Worm (Caenorhabditis elegans): ENCODE measurements around the gene str-30.

Gene str-30

ce11 chrV:3739302-3739701 lies 14.4 kb downstream of the str-30 start, which contains the start of gene hpo-36 (continued):
- TF ChIP-seq ceh-63 (GFP tag; optimal IDR thresholded peaks at IDR 0.05) (no peak), lin-13 (GFP tag; optimal IDR thresholded peaks at IDR 0.05) (no peak)

- peak; percentile 40 for TF ChIP-seq nhr-90 (tag; optimal IDR thresholded peaks at IDR 0.05; ENCODE audit: poor library complexity)
- TF ChIP-seq pax-3 (tag; optimal IDR thresholded peaks at IDR 0.05): no peak
- no peak for TF ChIP-seq snpc-4 (tag; optimal IDR thresholded peaks at IDR 0.05)
- TF ChIP-seq elt-2 (tag; optimal IDR thresholded peaks at IDR 0.05): no peak
- TF ChIP-seq ces-1 (GFP tag; optimal IDR thresholded peaks at IDR 0.05): no peak
- peak; percentile 46 for TF ChIP-seq irx-1 (tag; optimal IDR thresholded peaks at IDR 0.05)
- TF ChIP-seq ceh-63 (GFP tag; optimal IDR thresholded peaks at IDR 0.05): no peak
- no peak for TF ChIP-seq hlh-4 (tag; optimal IDR thresholded peaks at IDR 0.05)
- TF ChIP-seq lin-15B (tag; optimal IDR thresholded peaks at IDR 0.05): no peak
- no peak for TF ChIP-seq mab-9 (GFP tag; IDR thresholded peaks at IDR 0.05)
- TF ChIP-seq lsy-2 (tag; optimal IDR thresholded peaks at IDR 0.05): peak; percentile 47 to 82
- TF ChIP-seq elt-3 (tag; optimal IDR thresholded peaks at IDR 0.05): peak in 1 of 6 experiments; percentile 57
- no peak for TF ChIP-seq ceh-88 (GFP tag; IDR thresholded peaks at IDR 0.05)
- no peak for TF ChIP-seq Y116A8C.19 (tag; optimal IDR thresholded peaks at IDR 0.05; ENCODE audit: borderline replicate concordance)
- TF ChIP-seq ztf-11 (tag; optimal IDR thresholded peaks at IDR 0.05): no peak
- TF ChIP-seq mep-1 (tag; optimal IDR thresholded peaks at IDR 0.05): peak; percentile 42
- TF ChIP-seq ceh-8 (GFP tag; optimal IDR thresholded peaks at IDR 0.05): peak; percentile 37
- TF ChIP-seq nhr-11 (tag; optimal IDR thresholded peaks at IDR 0.05): no peak
- no peak for TF ChIP-seq nhr-71 (tag; optimal IDR thresholded peaks at IDR 0.05)
- TF ChIP-seq fos-1 (tag; optimal IDR thresholded peaks at IDR 0.05): no peak
- peak; percentile 32; the same call in 1 of the 2 replicates for TF ChIP-seq nhr-19 (GFP tag; conservative IDR thresholded peaks at IDR 0.05)
- no peak for TF ChIP-seq lin-39 (tag; optimal IDR thresholded peaks at IDR 0.05)
- no peak for TF ChIP-seq hlh-17 (GFP tag; optimal IDR thresholded peaks at IDR 0.05; ENCODE audit: borderline replicate concordance)
- no peak for TF ChIP-seq nhr-84 (tag; optimal IDR thresholded peaks at IDR 0.05)
- TF ChIP-seq unc-30 (tag; optimal IDR thresholded peaks at IDR 0.05): no peak
- TF ChIP-seq sox-4 (tag; optimal IDR thresholded peaks at IDR 0.05): no peak
- no peak for TF ChIP-seq unc-98 (GFP tag; IDR thresholded peaks at IDR 0.05)
- TF ChIP-seq blmp-1 (tag; optimal IDR thresholded peaks at IDR 0.05): peak; percentile 55
- no peak for TF ChIP-seq unc-62 (GFP tag; optimal IDR thresholded peaks at IDR 0.05)
- TF ChIP-seq grh-1 (GFP tag; IDR thresholded peaks at IDR 0.05): no peak
- peak; percentile 52 to 93 for TF ChIP-seq efl-1 (optimal IDR thresholded peaks at IDR 0.05)
- peak; percentile 93 to 99 for TF ChIP-seq efl-1 (GFP tag; optimal IDR thresholded peaks at IDR 0.05 in 1 of 2)
- no peak for TF ChIP-seq F16B12.6 (tag; optimal IDR thresholded peaks at IDR 0.05)
- TF ChIP-seq aha-1 (tag; optimal IDR thresholded peaks at IDR 0.05): no peak
- peak; percentile 27 for TF ChIP-seq isw-1 (GFP tag; IDR thresholded peaks at IDR 0.05)
- TF ChIP-seq vab-15 (tag; optimal IDR thresholded peaks at IDR 0.05): no peak
- no peak for TF ChIP-seq efl-3 (GFP tag; optimal IDR thresholded peaks at IDR 0.05)
- TF ChIP-seq pqm-1 (tag; optimal IDR thresholded peaks at IDR 0.05): no peak
- TF ChIP-seq nhr-76 (tag; optimal IDR thresholded peaks at IDR 0.05): no peak
- no peak for TF ChIP-seq lir-3 (tag; optimal IDR thresholded peaks at IDR 0.05; ENCODE audit: poor library complexity)
- TF ChIP-seq sup-37 (GFP tag; optimal IDR thresholded peaks at IDR 0.05): no peak
- TF ChIP-seq fkh-8 (tag; optimal IDR thresholded peaks at IDR 0.05): peak; percentile 36
- TF ChIP-seq nhr-85 (tag): no peak
- no peak for TF ChIP-seq lin-14 (GFP tag; optimal IDR thresholded peaks at IDR 0.05)
- TF ChIP-seq mdl-1 (tag; optimal IDR thresholded peaks at IDR 0.05): no peak
- no peak for TF ChIP-seq rnt-1 (tag; optimal IDR thresholded peaks at IDR 0.05)
- TF ChIP-seq lin-13 (GFP tag; optimal IDR thresholded peaks at IDR 0.05): peak; percentile 10
- TF ChIP-seq nhr-20 (tag; optimal IDR thresholded peaks at IDR 0.05): peak; percentile 63
- no peak for TF ChIP-seq mef-2 (tag; optimal IDR thresholded peaks at IDR 0.05)
- peak; percentile 40 for TF ChIP-seq swsn-7 (tag; optimal IDR thresholded peaks at IDR 0.05)
Observed at ce11 chrV:3743172-3743626, 18.3 kb downstream of the str-30 start, which contains the start of gene mtm-9. mtm-9 (plus strand) TSS chrV:3743576.
